Worm (Caenorhabditis elegans): ENCODE data around the gene mbr-1.

mbr-1 gene

DNA sequence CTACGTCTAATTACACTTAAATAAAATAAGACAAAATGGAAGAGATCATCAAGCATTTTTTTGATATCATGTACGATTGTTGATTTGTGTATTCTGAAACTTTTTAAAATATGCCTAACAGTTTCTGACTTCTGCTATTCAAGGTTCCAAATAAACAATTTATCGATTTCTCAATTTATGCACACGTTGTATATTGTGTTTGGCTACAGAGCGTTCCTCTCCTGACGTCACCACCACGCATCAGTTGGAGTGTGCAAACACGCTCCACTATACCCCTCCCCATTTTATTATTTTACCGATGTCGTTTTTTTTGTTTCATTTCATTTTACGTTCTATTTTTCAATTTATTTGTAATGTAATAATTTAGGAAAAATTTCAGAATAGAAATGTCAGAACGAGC lies 26.9 kb downstream of the mbr-1 start, which contains the start of gene plpp-1.3 (continued):
- TF ChIP-seq nhr-71 (tag; optimal IDR thresholded peaks at IDR 0.05) (peak; percentile 24), unc-130 (tag; optimal IDR thresholded peaks at IDR 0.05) (no peak), ama-1 (optimal IDR thresholded peaks at IDR 0.05) (no peak), nhr-19 (GFP tag; conservative IDR thresholded peaks at IDR 0.05) (no peak), lin-15B (tag; optimal IDR thresholded peaks at IDR 0.05) (no peak), hpl-2 (GFP tag; optimal IDR thresholded peaks at IDR 0.05) (no peak), ztf-11 (tag; optimal IDR thresholded peaks at IDR 0.05) (no peak), nhr-84 (tag; optimal IDR thresholded peaks at IDR 0.05) (no peak)

DNA sequence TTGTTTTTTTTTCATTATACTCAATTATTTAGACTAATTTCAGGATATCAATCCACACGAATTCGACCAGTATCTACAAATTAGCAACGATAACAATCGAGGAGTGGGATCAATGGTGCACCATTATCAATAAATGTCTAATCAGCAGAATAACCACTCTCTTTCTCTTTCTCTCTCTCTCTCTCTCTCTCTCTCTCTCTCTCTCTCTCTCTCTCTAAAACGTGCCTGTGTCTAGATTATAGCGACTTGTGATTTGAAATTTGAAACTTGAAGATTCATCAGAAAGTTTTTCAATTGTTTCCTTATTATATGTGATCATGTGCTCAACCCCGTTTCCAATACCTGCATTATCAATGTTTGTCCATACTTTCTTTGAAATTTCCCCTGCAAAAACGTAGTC lies 27.6 kb downstream of the mbr-1 start:
- TF ChIP-seq efl-1 (optimal IDR thresholded peaks at IDR 0.05) = no peak
- TF ChIP-seq efl-1 (GFP tag; optimal IDR thresholded peaks at IDR 0.05 in 1 of 2) = peak in 1 of 2 experiments; percentile 26
- TF ChIP-seq hlh-17 (GFP tag; optimal IDR thresholded peaks at IDR 0.05; ENCODE audit: borderline replicate concordance) = no peak
- no peak for TF ChIP-seq tlp-1 (tag; optimal IDR thresholded peaks at IDR 0.05)
- TF ChIP-seq elt-2 (tag; optimal IDR thresholded peaks at IDR 0.05) = peak; percentile 92
- TF ChIP-seq hpl-2 (GFP tag; optimal IDR thresholded peaks at IDR 0.05) = no peak
- peak; percentile 18 for TF ChIP-seq nhr-20 (tag; optimal IDR thresholded peaks at IDR 0.05)
- TF ChIP-seq lin-35 (GFP tag; optimal IDR thresholded peaks at IDR 0.05) = peak in 1 of 2 experiments; percentile 36
- no peak for TF ChIP-seq sup-37 (GFP tag; optimal IDR thresholded peaks at IDR 0.05)
- TF ChIP-seq mdl-1 (tag; optimal IDR thresholded peaks at IDR 0.05) = no peak

DNA sequence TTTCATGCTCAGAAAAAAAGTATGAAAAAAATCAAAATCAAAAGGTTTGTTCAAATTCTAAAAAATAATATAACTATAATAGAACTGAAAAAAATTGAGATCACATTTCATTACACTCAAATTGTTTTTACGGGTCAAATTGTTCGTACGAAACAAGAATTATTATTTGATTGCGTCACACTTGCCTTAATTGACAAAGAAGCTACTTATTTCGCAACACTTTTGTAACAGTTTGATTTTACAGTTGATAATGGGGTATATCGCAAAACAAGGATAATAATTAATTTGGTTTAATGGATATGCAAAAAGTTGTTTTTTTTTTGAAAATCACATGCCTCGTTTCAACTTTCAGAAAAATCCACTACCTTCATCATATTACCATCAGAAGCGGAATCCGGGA lies 29.8 kb downstream of the mbr-1 start:
- TF ChIP-seq ceh-63 (GFP tag; optimal IDR thresholded peaks at IDR 0.05) (no peak), lin-13 (GFP tag; optimal IDR thresholded peaks at IDR 0.05) (no peak), nhr-11 (tag; optimal IDR thresholded peaks at IDR 0.05) (no peak), ceh-90 (tag; optimal IDR thresholded peaks at IDR 0.05) (no peak), egl-13 (tag; optimal IDR thresholded peaks at IDR 0.05) (no peak), C04F5.9 (tag; optimal IDR thresholded peaks at IDR 0.05) (no peak), hlh-4 (tag; optimal IDR thresholded peaks at IDR 0.05) (no peak), ets-5 (GFP tag; IDR thresholded peaks at IDR 0.05) (no peak), zip-4 (GFP tag; optimal IDR thresholded peaks at IDR 0.05) (no peak), C34B4.2 (tag; optimal IDR thresholded peaks at IDR 0.05) (no peak), hlh-17 (GFP tag; optimal IDR thresholded peaks at IDR 0.05; ENCODE audit: borderline replicate concordance) (no peak), fos-1 (tag; optimal IDR thresholded peaks at IDR 0.05) (no peak), aly-2 (tag; optimal IDR thresholded peaks at IDR 0.05) (no peak), F16B12.6 (tag; optimal IDR thresholded peaks at IDR 0.05) (no peak), ceh-8 (GFP tag; optimal IDR thresholded peaks at IDR 0.05) (no peak), lin-14 (GFP tag; optimal IDR thresholded peaks at IDR 0.05) (no peak), nhr-71 (tag; optimal IDR thresholded peaks at IDR 0.05) (no peak)

DNA sequence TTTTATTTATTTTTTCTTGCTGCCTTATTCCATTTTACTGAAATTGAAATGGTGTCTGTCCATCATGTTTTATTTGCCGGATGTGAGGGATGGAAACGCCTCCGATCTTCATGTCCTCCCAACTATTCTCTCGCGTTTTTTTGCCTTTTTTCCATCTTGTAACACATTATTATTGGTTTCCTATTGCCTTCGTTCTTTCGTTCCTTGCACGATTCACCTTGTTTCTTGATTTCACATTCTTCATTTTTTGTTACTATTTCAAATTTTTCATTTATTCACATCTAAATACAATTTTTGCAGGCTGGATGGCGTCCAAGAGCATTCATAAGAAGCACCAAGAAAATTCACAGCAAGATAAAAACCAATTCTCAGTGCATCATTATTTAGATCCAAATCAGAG lies 30.2 kb downstream of the mbr-1 start, which contains the start of gene yap-1:
TSS of gene yap-1 (plus strand) at position 301 of the 400 bp plus-strand sequence.
- TF ChIP-seq aha-1 (tag; optimal IDR thresholded peaks at IDR 0.05) (no peak), tlp-1 (tag; optimal IDR thresholded peaks at IDR 0.05) (no peak), efl-1 (optimal IDR thresholded peaks at IDR 0.05) (no peak), efl-1 (GFP tag; optimal IDR thresholded peaks at IDR 0.05 in 1 of 2) (peak in 1 of 2 experiments; percentile 74), mdl-1 (tag; optimal IDR thresholded peaks at IDR 0.05) (no peak), rnt-1 (tag; optimal IDR thresholded peaks at IDR 0.05) (no peak)

DNA sequence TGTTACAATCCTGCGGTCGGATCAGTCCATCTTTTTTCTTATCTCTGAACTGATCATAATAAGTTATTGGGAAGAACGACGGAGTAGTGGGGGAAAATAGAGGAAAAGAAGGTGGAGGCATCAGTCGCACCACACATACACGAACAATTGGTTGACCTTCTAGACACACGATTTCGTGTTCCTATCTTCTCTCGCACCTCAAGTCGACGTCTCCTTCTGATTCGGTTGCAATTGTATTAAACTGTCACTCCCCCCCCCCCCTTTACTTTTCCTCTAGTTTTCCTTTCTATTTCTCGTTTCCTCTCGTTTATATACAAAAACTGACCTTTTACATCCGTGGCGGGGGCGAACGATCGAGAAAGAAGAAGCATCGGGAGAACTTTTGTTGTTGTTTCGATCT lies 30.6 kb downstream of the mbr-1 start:
- peak; percentile 13 for TF ChIP-seq nhr-20 (tag; optimal IDR thresholded peaks at IDR 0.05)
- TF ChIP-seq nhr-71 (tag; optimal IDR thresholded peaks at IDR 0.05) = peak; percentile 17
- no peak for TF ChIP-seq efl-1 (optimal IDR thresholded peaks at IDR 0.05)
- TF ChIP-seq efl-1 (GFP tag; optimal IDR thresholded peaks at IDR 0.05 in 1 of 2) = no peak
- peak; percentile 91 for TF ChIP-seq blmp-1 (tag; optimal IDR thresholded peaks at IDR 0.05)
- peak in 1 of 2 experiments; percentile 37 for TF ChIP-seq lin-35 (GFP tag; optimal IDR thresholded peaks at IDR 0.05)
- peak; percentile 76 for TF ChIP-seq lin-14 (GFP tag; optimal IDR thresholded peaks at IDR 0.05)
- TF ChIP-seq nhr-85 (tag) = peak; percentile 72
- TF ChIP-seq xbp-1 (tag; optimal IDR thresholded peaks at IDR 0.05) = peak; percentile 12
- TF ChIP-seq nhr-90 (tag; optimal IDR thresholded peaks at IDR 0.05; ENCODE audit: poor library complexity) = peak; percentile 35
- TF ChIP-seq zag-1 (tag; optimal IDR thresholded peaks at IDR 0.05) = no peak
- TF ChIP-seq mab-9 (GFP tag; IDR thresholded peaks at IDR 0.05) = no peak
- peak; percentile 20 for TF ChIP-seq snu-23 (GFP tag; optimal IDR thresholded peaks at IDR 0.05)
- TF ChIP-seq nhr-19 (GFP tag; conservative IDR thresholded peaks at IDR 0.05) = no peak
